Fruit fly (Drosophila melanogaster) whole organism, pupa: Measurements from ENCODE around the gene CG15418.
A peak's percentile ranks its signal among the peaks of the same experiment; 100 is the strongest.

Experiments
- CG10348 ChIP-seq: fragments of 200-800 bp; sonication (Bioruptor generic); IDR thresholded peaks from 2 replicates; pipeline ENCODE4 v1.3.6; 2022; ENCODE audit warnings: missing biosample characterization, missing genetic modification characterization
- CG12605 ChIP-seq: fragments of 200-800 bp; sonication (Bioruptor generic); IDR thresholded peaks from 2 replicates; pipeline ENCODE4 v1.3.6; 2022; ENCODE audit warnings: missing biosample characterization, missing genetic modification characterization
- CG13204 ChIP-seq: fragments of 200-800 bp; sonication (Bioruptor generic); optimal IDR thresholded peaks from 2 replicates; lab custom pipeline; 2018; ENCODE audit warnings: missing biosample characterization, mild to moderate bottlenecking, missing genetic modification characterization, moderate library complexity
- CG14655 ChIP-seq: fragments of 200-800 bp; sonication (Bioruptor generic); optimal IDR thresholded peaks from 3 replicates; lab custom pipeline; 2017; ENCODE audit warnings: mild to moderate bottlenecking, missing biosample characterization, missing genetic modification reagents, missing genetic modification characterization
- CG15710 ChIP-seq: fragments of 200-800 bp; sonication (Bioruptor generic); optimal IDR thresholded peaks from 2 replicates; lab custom pipeline; 2018; ENCODE audit warnings: missing biosample characterization, mild to moderate bottlenecking, missing genetic modification characterization, moderate library complexity
- CG17806 ChIP-seq: fragments of 200-800 bp; sonication (Bioruptor generic); optimal IDR thresholded peaks from 2 replicates; lab custom pipeline; 2018; ENCODE audit warnings: missing biosample characterization, mild to moderate bottlenecking, missing genetic modification characterization, moderate library complexity
- CG32121 ChIP-seq: fragments of 200-800 bp; sonication (Bioruptor generic); IDR thresholded peaks from 2 replicates; pipeline ENCODE4 v1.3.6; 2022; ENCODE audit warnings: missing biosample characterization, missing genetic modification characterization
- CG34367 ChIP-seq: fragments of 200-800 bp; sonication (Bioruptor generic); optimal IDR thresholded peaks from 2 replicates; lab custom pipeline; 2018; ENCODE audit warnings: missing biosample characterization, mild to moderate bottlenecking, missing genetic modification characterization
- CG4496 ChIP-seq: fragments of 200-800 bp; sonication (Bioruptor generic); IDR thresholded peaks from 3 replicates; pipeline ENCODE4 v1.3.6; 2022; ENCODE audit warnings: missing biosample characterization, missing genetic modification characterization
- CG8159 ChIP-seq: fragments of 200-800 bp; sonication (Bioruptor generic); optimal IDR thresholded peaks from 3 replicates; lab custom pipeline; 2018; ENCODE audit warnings: missing biosample characterization, mild to moderate bottlenecking, missing genetic modification characterization, moderate library complexity
- CG8301 ChIP-seq: fragments of 200-800 bp; sonication (Bioruptor generic); optimal IDR thresholded peaks from 2 replicates; lab custom pipeline; 2018; ENCODE audit warnings: missing biosample characterization, mild to moderate bottlenecking, missing genetic modification characterization
- CG9948 ChIP-seq: fragments of 200-800 bp; sonication (Bioruptor generic); optimal IDR thresholded peaks from 2 replicates; lab custom pipeline; 2018; ENCODE audit warnings: missing biosample characterization, mild to moderate bottlenecking, missing genetic modification characterization, moderate library complexity
- D1 ChIP-seq: fragments of 200-800 bp; sonication (Bioruptor generic); optimal IDR thresholded peaks from 2 replicates; lab custom pipeline; 2018; ENCODE audit warnings: missing biosample characterization, mild to moderate bottlenecking, missing genetic modification characterization, moderate library complexity
- EcR ChIP-seq: fragments of 200-800 bp; sonication (Bioruptor generic); optimal IDR thresholded peaks from 3 replicates; lab custom pipeline; 2019; ENCODE audit warnings: missing biosample characterization, missing genetic modification characterization, mild to moderate bottlenecking, moderate library complexity, missing genetic modification reagents
- Ets98B ChIP-seq: fragments of 200-800 bp; sonication (Bioruptor generic); IDR thresholded peaks from 2 replicates; pipeline ENCODE4 v1.3.6; 2022; ENCODE audit warnings: missing biosample characterization, missing genetic modification characterization
- Pif1A ChIP-seq: fragments of 200-800 bp; sonication (Bioruptor generic); optimal IDR thresholded peaks from 3 replicates; lab custom pipeline; 2016; ENCODE audit warnings: missing biosample characterization, missing genetic modification characterization
- Pif1B ChIP-seq: fragments of 200-800 bp; sonication (Bioruptor generic); optimal IDR thresholded peaks from 3 replicates; lab custom pipeline; 2016; ENCODE audit warnings: missing biosample characterization, missing genetic modification characterization
- Snoo ChIP-seq: fragments of 200-800 bp; sonication (Bioruptor generic); optimal IDR thresholded peaks from 3 replicates; lab custom pipeline; 2017; ENCODE audit warnings: missing biosample characterization, mild to moderate bottlenecking, missing genetic modification characterization, inconsistent platforms
- fd96Ca ChIP-seq: fragments of 200-800 bp; sonication (Bioruptor generic); IDR thresholded peaks from 3 replicates; pipeline ENCODE4 v1.3.6; 2022; ENCODE audit warnings: missing biosample characterization, missing genetic modification characterization
- gl ChIP-seq: fragments of 200-800 bp; sonication (Bioruptor generic); optimal IDR thresholded peaks from 2 replicates; lab custom pipeline; 2018; ENCODE audit warnings: missing biosample characterization, mild to moderate bottlenecking, missing genetic modification characterization
- rn ChIP-seq: fragments of 200-800 bp; sonication (Bioruptor generic); IDR thresholded peaks from 2 replicates; pipeline ENCODE4 v1.3.6; 2022; ENCODE audit warnings: missing biosample characterization, missing genetic modification characterization

The CG15418 gene

dm6 chr2L:3624784-3625183 lies 3.3 kb upstream of the CG15418 start:
- 0 out of 2 replicates have a peak, but pooled peaks have one; percentile 41 for TF ChIP-seq CG32121
- TF ChIP-seq CG17806 (tag; lab: Kevin White, UChicago) = peak; percentile 21
- no peak for TF ChIP-seq CG15710
- no peak for TF ChIP-seq CG8159 (tag; lab: Kevin White, UChicago)
- no peak for TF ChIP-seq Snoo (tag; lab: Kevin White, UChicago)
- TF ChIP-seq CG34367 (tag; lab: Kevin White, UChicago) = no peak
- TF ChIP-seq D1 (tag; lab: Kevin White, UChicago) = no peak
- TF ChIP-seq CG10348 (GFP tag; lab: Robert Waterston, UW) = no peak
- no peak for TF ChIP-seq gl (tag; lab: Kevin White, UChicago)
- peak; percentile 36; the same call in 1 of the 3 replicates for TF ChIP-seq fd96Ca (GFP tag; lab: Robert Waterston, UW)
- peak; percentile 44; the same call in 1 of the 2 replicates for TF ChIP-seq CG12605 (GFP tag; lab: Robert Waterston, UW)
- TF ChIP-seq CG4496 (GFP tag; lab: Robert Waterston, UW) = peak; percentile 76
- peak; percentile 61 for TF ChIP-seq Ets98B (GFP tag; lab: Robert Waterston, UW)
- TF ChIP-seq CG13204 (GFP tag; lab: Kevin White, UChicago) = no peak
- TF ChIP-seq rn (GFP tag; lab: Robert Waterston, UW) = 0 out of 2 replicates have a peak, but pooled peaks have one; percentile 10
- TF ChIP-seq EcR (GFP tag; lab: Kevin White, UChicago) = no peak
- peak; percentile 70 for TF ChIP-seq CG8301
- no peak for TF ChIP-seq CG14655 (GFP tag; lab: Kevin White, UChicago)
- no peak for TF ChIP-seq Pif1A (GFP tag; lab: Kevin White, UChicago)
- TF ChIP-seq Pif1B (GFP tag; lab: Kevin White, UChicago) = no peak

dm6 chr2L:3618818-3619362 lies 2.6 kb downstream of the CG15418 start, which contains the start of gene Ugt36A1:
TSS of gene Ugt36A1 (plus strand) at chr2L:3619097.
- TF ChIP-seq gl (tag; lab: Kevin White, UChicago) = no peak
- no peak for TF ChIP-seq Pif1B (GFP tag; lab: Kevin White, UChicago)

DNA sequence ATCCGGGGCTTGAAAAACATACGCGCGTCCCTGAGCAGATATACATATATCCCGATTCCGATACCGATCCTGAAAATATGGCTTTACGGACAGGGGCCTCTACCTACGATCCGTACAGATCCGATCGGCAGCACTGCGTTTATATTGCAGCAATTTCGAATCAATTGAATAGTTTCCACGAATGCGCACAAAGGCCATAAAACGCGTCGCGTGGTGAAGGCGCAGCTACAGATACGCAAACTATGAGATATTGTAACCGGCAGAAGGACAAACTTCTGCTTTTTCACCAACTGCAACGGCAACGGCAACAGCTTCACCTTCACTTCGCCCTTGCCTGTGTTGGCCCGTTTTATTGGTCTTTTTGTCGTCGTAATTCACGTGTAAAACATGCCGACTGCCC lies 6.3 kb downstream of the CG15418 start:
- TF ChIP-seq Pif1A (GFP tag; lab: Kevin White, UChicago) = no peak
- TF ChIP-seq Ets98B (GFP tag; lab: Robert Waterston, UW) = no peak
- TF ChIP-seq CG9948 (tag; lab: Kevin White, UChicago) = no peak
- no peak for TF ChIP-seq CG17806 (tag; lab: Kevin White, UChicago)
- no peak for TF ChIP-seq CG13204 (GFP tag; lab: Kevin White, UChicago)
- TF ChIP-seq CG32121 = no peak
- TF ChIP-seq fd96Ca (GFP tag; lab: Robert Waterston, UW) = no peak
- no peak for TF ChIP-seq Snoo (tag; lab: Kevin White, UChicago)
- no peak for TF ChIP-seq CG8159 (tag; lab: Kevin White, UChicago)
- TF ChIP-seq CG10348 (GFP tag; lab: Robert Waterston, UW) = no peak
- no peak for TF ChIP-seq CG12605 (GFP tag; lab: Robert Waterston, UW)
- TF ChIP-seq CG34367 (tag; lab: Kevin White, UChicago) = no peak
- TF ChIP-seq CG14655 (GFP tag; lab: Kevin White, UChicago) = no peak
- TF ChIP-seq CG8301 = no peak
- no peak for TF ChIP-seq CG4496 (GFP tag; lab: Robert Waterston, UW)
- no peak for TF ChIP-seq rn (GFP tag; lab: Robert Waterston, UW)

dm6 chr2L:3611762-3612424 lies 9.6 kb downstream of the CG15418 start:
- TF ChIP-seq CG14655 (GFP tag; lab: Kevin White, UChicago) (no peak), Ets98B (GFP tag; lab: Robert Waterston, UW) (no peak), CG8159 (tag; lab: Kevin White, UChicago) (no peak), D1 (tag; lab: Kevin White, UChicago) (no peak), gl (tag; lab: Kevin White, UChicago) (no peak), fd96Ca (GFP tag; lab: Robert Waterston, UW) (no peak), CG13204 (GFP tag; lab: Kevin White, UChicago) (no peak), CG4496 (GFP tag; lab: Robert Waterston, UW) (no peak), EcR (GFP tag; lab: Kevin White, UChicago) (no peak), Snoo (tag; lab: Kevin White, UChicago) (no peak), CG34367 (tag; lab: Kevin White, UChicago) (no peak), CG12605 (GFP tag; lab: Robert Waterston, UW) (no peak), CG32121 (no peak)
- TF ChIP-seq, all 21 proteins: peak for 0

dm6 chr2L:3610608-3611007 lies 10.9 kb downstream of the CG15418 start:
- TF ChIP-seq CG32121 (no peak), Snoo (tag; lab: Kevin White, UChicago) (no peak), Pif1B (GFP tag; lab: Kevin White, UChicago) (no peak), fd96Ca (GFP tag; lab: Robert Waterston, UW) (no peak), CG8159 (tag; lab: Kevin White, UChicago) (no peak), gl (tag; lab: Kevin White, UChicago) (no peak), CG8301 (no peak), CG14655 (GFP tag; lab: Kevin White, UChicago) (no peak), Ets98B (GFP tag; lab: Robert Waterston, UW) (no peak), CG10348 (GFP tag; lab: Robert Waterston, UW) (no peak), rn (GFP tag; lab: Robert Waterston, UW) (no peak), CG15710 (no peak), CG9948 (tag; lab: Kevin White, UChicago) (no peak), CG34367 (tag; lab: Kevin White, UChicago) (no peak), CG4496 (GFP tag; lab: Robert Waterston, UW) (no peak)
- TF ChIP-seq, all 21 proteins: peak for 0
